Fruit fly (Drosophila melanogaster) whole organism, embryonic: ENCODE measurements around the gene AP-1sigma.
A peak's percentile ranks its signal among the peaks of the same experiment; 100 is the strongest.

Experiments
- Ada2b ChIP-seq: fragments of 200-800 bp; sonication (Bioruptor generic); IDR thresholded peaks from 2 replicates; pipeline ENCODE4 v1.3.6; 2022; ENCODE audit warnings: missing biosample characterization, missing genetic modification characterization
- Awh ChIP-seq: fragments of 200-800 bp; sonication (Bioruptor generic); IDR thresholded peaks from 2 replicates; pipeline ENCODE4, ENCODE4 v1.3.6; 2022; ENCODE audit warnings: missing biosample characterization, missing genetic modification characterization
- CG10209 ChIP-seq: fragments of 200-800 bp; sonication (Bioruptor generic); optimal IDR thresholded peaks from 3 replicates; lab custom pipeline; 2017; ENCODE audit warnings: missing biosample characterization, mild to moderate bottlenecking, missing genetic modification characterization, missing genetic modification reagents
- CG1024 ChIP-seq: fragments of 200-800 bp; sonication (Bioruptor generic); IDR thresholded peaks from 2 replicates; pipeline ENCODE4 v1.3.6; 2022; ENCODE audit warnings: missing biosample characterization, missing genetic modification characterization
- CG10979 ChIP-seq: fragments of 200-800 bp; sonication (Bioruptor generic); optimal IDR thresholded peaks from 2 replicates; lab custom pipeline; 2018; ENCODE audit warnings: missing biosample characterization, mild to moderate bottlenecking, missing genetic modification characterization, moderate library complexity
- CG11093 ChIP-seq: fragments of 200-800 bp; sonication (Bioruptor generic); IDR thresholded peaks from 3 replicates; pipeline ENCODE4 v1.3.6; 2022; ENCODE audit warnings: missing biosample characterization, missing genetic modification characterization
- CG11695 ChIP-seq: fragments of 200-800 bp; sonication (Bioruptor generic); IDR thresholded peaks from 3 replicates; pipeline ENCODE4 v1.3.6; 2022; ENCODE audit warnings: missing biosample characterization, missing genetic modification characterization
- CG12104 ChIP-seq: fragments of 200-800 bp; sonication (Bioruptor generic); optimal IDR thresholded peaks from 3 replicates; lab custom pipeline; 2016; ENCODE audit warnings: missing biosample characterization, missing genetic modification characterization
- CG12299 ChIP-seq: fragments of 200-800 bp; sonication (Bioruptor generic); optimal IDR thresholded peaks from 2 replicates; lab custom pipeline; 2018; ENCODE audit warnings: missing biosample characterization, mild to moderate bottlenecking, missing genetic modification characterization
- CG13123 ChIP-seq: fragments of 200-800 bp; sonication (Bioruptor generic); optimal IDR thresholded peaks from 2 replicates; lab custom pipeline; 2016; ENCODE audit warnings: missing biosample characterization, missing genetic modification characterization
- CG13424 ChIP-seq: fragments of 200-800 bp; sonication (Bioruptor generic); optimal IDR thresholded peaks from 2 replicates; lab custom pipeline; 2019; ENCODE audit warnings: missing biosample characterization, mild to moderate bottlenecking, missing genetic modification characterization, moderate library complexity
- CG13894 ChIP-seq: fragments of 200-800 bp; sonication (Bioruptor generic); optimal IDR thresholded peaks from 3 replicates; lab custom pipeline; 2018; ENCODE audit warnings: missing biosample characterization, mild to moderate bottlenecking, missing genetic modification characterization, moderate library complexity
- CG14710 ChIP-seq: fragments of 200-800 bp; sonication (Bioruptor generic); optimal IDR thresholded peaks from 3 replicates; lab custom pipeline; 2019; ENCODE audit warnings: missing biosample characterization, mild to moderate bottlenecking, missing genetic modification characterization, moderate library complexity
- CG1529 ChIP-seq: fragments of 200-800 bp; sonication (Bioruptor generic); optimal IDR thresholded peaks from 3 replicates; lab custom pipeline; 2018; ENCODE audit warnings: missing biosample characterization, missing genetic modification characterization
- CG17612 ChIP-seq: fragments of 200-800 bp; sonication (Bioruptor generic); IDR thresholded peaks from 2 replicates; pipeline ENCODE4 v1.3.6; 2022; ENCODE audit warnings: missing biosample characterization, missing genetic modification characterization
- CG1792 ChIP-seq: fragments of 200-800 bp; sonication (Bioruptor generic); optimal IDR thresholded peaks from 2 replicates; lab custom pipeline; 2016; ENCODE audit warnings: missing biosample characterization, missing genetic modification characterization
- CG2875 ChIP-seq: fragments of 200-800 bp; sonication (Bioruptor generic); optimal IDR thresholded peaks from 2 replicates; lab custom pipeline; 2017; ENCODE audit warnings: missing biosample characterization, mild to moderate bottlenecking, missing genetic modification characterization, missing genetic modification reagents
- CG31224 ChIP-seq: fragments of 200-800 bp; sonication (Bioruptor generic); IDR thresholded peaks from 2 replicates; pipeline ENCODE4 v1.3.6; 2022; ENCODE audit warnings: missing biosample characterization, missing genetic modification characterization
- CG31365 ChIP-seq: fragments of 200-800 bp; sonication (Bioruptor generic); optimal IDR thresholded peaks from 2 replicates; lab custom pipeline; 2018; ENCODE audit warnings: missing biosample characterization, mild to moderate bottlenecking, missing genetic modification characterization
- CG4424 ChIP-seq: fragments of 200-800 bp; sonication (Bioruptor generic); optimal IDR thresholded peaks from 3 replicates; lab custom pipeline; 2016; ENCODE audit warnings: missing biosample characterization, missing genetic modification characterization
- CG4820 ChIP-seq: fragments of 200-800 bp; sonication (Bioruptor generic); optimal IDR thresholded peaks from 3 replicates; lab custom pipeline; 2016; ENCODE audit warnings: missing biosample characterization, missing genetic modification characterization
- CG6654 ChIP-seq: fragments of 200-800 bp; sonication (Bioruptor generic); optimal IDR thresholded peaks from 2 replicates; lab custom pipeline; 2017; ENCODE audit warnings: missing biosample characterization, mild to moderate bottlenecking, missing genetic modification characterization
- CG7357 ChIP-seq: fragments of 200-800 bp; sonication (Bioruptor generic); IDR thresholded peaks from 3 replicates; pipeline ENCODE4 v1.3.6; 2022; ENCODE audit warnings: missing biosample characterization, missing genetic modification characterization
- CG8944 ChIP-seq: fragments of 200-800 bp; sonication (Bioruptor generic); optimal IDR thresholded peaks from 3 replicates; lab custom pipeline; 2016; ENCODE audit warnings: missing biosample characterization, missing genetic modification characterization
- CG9215 ChIP-seq: fragments of 200-800 bp; sonication (Bioruptor generic); IDR thresholded peaks from 2 replicates; pipeline ENCODE4 v1.3.6; 2022; ENCODE audit warnings: missing biosample characterization, missing genetic modification characterization
- Dll ChIP-seq: fragments of 200-800 bp; sonication (Bioruptor generic); IDR thresholded peaks from 4 replicates; pipeline ENCODE4 v1.3.6; 2022; ENCODE audit warnings: missing biosample characterization, missing genetic modification characterization; ENCODE audit not compliant: partially characterized antibody
- Doc2 ChIP-seq: fragments of 200-800 bp; sonication (Bioruptor generic); IDR thresholded peaks from 2 replicates; pipeline ENCODE4 v1.3.6; 2022; ENCODE audit warnings: missing biosample characterization, missing genetic modification characterization
- HLH4C ChIP-seq: fragments of 200-800 bp; sonication (Bioruptor generic); IDR thresholded peaks from 3 replicates; pipeline ENCODE4 v1.3.6; 2022; ENCODE audit warnings: missing biosample characterization, missing genetic modification characterization; ENCODE audit not compliant: partially characterized antibody
- HmgD ChIP-seq: fragments of 200-800 bp; sonication (Bioruptor generic); optimal IDR thresholded peaks from 3 replicates; lab custom pipeline; 2016; ENCODE audit warnings: missing biosample characterization, missing genetic modification characterization
- Hmr ChIP-seq: fragments of 200-800 bp; sonication (Bioruptor generic); optimal IDR thresholded peaks from 3 replicates; lab custom pipeline; 2017; ENCODE audit warnings: mild to moderate bottlenecking, missing biosample characterization, missing genetic modification reagents, missing genetic modification characterization
- Lim3 ChIP-seq: fragments of 200-800 bp; sonication (Bioruptor generic); IDR thresholded peaks from 2 replicates; pipeline ENCODE4 v1.3.6; 2022; ENCODE audit warnings: missing biosample characterization, missing genetic modification characterization
- Mrtf ChIP-seq: fragments of 200-800 bp; sonication (Bioruptor generic); IDR thresholded peaks from 3 replicates; pipeline ENCODE4 v1.3.6; 2022; ENCODE audit warnings: missing biosample characterization, missing genetic modification characterization
- Nf-YB ChIP-seq: fragments of 200-800 bp; sonication (Bioruptor generic); optimal IDR thresholded peaks from 3 replicates; lab custom pipeline; 2019; ENCODE audit warnings: missing biosample characterization, mild to moderate bottlenecking, missing genetic modification characterization, moderate library complexity
- Oaz ChIP-seq: fragments of 200-800 bp; sonication (Bioruptor generic); IDR thresholded peaks from 2 replicates; pipeline ENCODE4 v1.3.6; 2022; ENCODE audit warnings: missing biosample characterization, missing genetic modification characterization
- Sin3A ChIP-seq: fragments of >200 bp; optimal IDR thresholded peaks from 2 replicates; lab custom pipeline; 2018
- Taf1 ChIP-seq: fragments of 200-800 bp; sonication (Bioruptor generic); IDR thresholded peaks from 2 replicates; pipeline ENCODE4 v1.3.6; 2022; ENCODE audit warnings: missing biosample characterization, missing genetic modification characterization
- Xrp1 ChIP-seq: fragments of 200-800 bp; sonication (Bioruptor generic); IDR thresholded peaks from 2 replicates; pipeline ENCODE4 v1.3.6; 2022; ENCODE audit warnings: missing biosample characterization, missing genetic modification characterization
- aop ChIP-seq: fragments of 200-800 bp; sonication (Bioruptor generic); IDR thresholded peaks from 2 replicates; pipeline ENCODE4 v1.3.6; 2022; ENCODE audit warnings: missing biosample characterization, missing genetic modification characterization
- bsh ChIP-seq, 2 experiments: fragments of 200-800 bp; sonication (Bioruptor generic); optimal IDR thresholded peaks; 2 replicates each; lab custom pipeline; 2017 to 2018; ENCODE audit warnings: mild to moderate bottlenecking in 2 of 2, missing biosample characterization in 2 of 2, missing genetic modification characterization in 2 of 2, moderate library complexity in 1 of 2
- btn ChIP-seq: fragments of 200-800 bp; sonication (Bioruptor generic); optimal IDR thresholded peaks from 2 replicates; lab custom pipeline; 2016; ENCODE audit warnings: missing biosample characterization, missing genetic modification characterization
- emc ChIP-seq: fragments of 200-800 bp; sonication (Bioruptor generic); optimal IDR thresholded peaks from 2 replicates; lab custom pipeline; 2016; ENCODE audit warnings: missing biosample characterization, missing genetic modification characterization
- gcm ChIP-seq: fragments of 200-800 bp; sonication (Bioruptor generic); optimal IDR thresholded peaks from 2 replicates; lab custom pipeline; 2019; ENCODE audit warnings: missing biosample characterization, mild to moderate bottlenecking, missing genetic modification characterization, moderate library complexity
- gsb ChIP-seq: fragments of 200-800 bp; sonication (Bioruptor generic); IDR thresholded peaks from 2 replicates; pipeline ENCODE4 v1.3.6; 2022; ENCODE audit warnings: missing biosample characterization, missing genetic modification characterization
- h ChIP-seq: fragments of >200 bp; optimal IDR thresholded peaks from 2 replicates; lab custom pipeline; 2017
- hbn ChIP-seq: fragments of 200-800 bp; sonication (Bioruptor generic); IDR thresholded peaks from 2 replicates; pipeline ENCODE4 v1.3.6; 2022; ENCODE audit warnings: missing biosample characterization, missing genetic modification characterization; ENCODE audit not compliant: partially characterized antibody
- lilli ChIP-seq: fragments of 200-800 bp; sonication (Bioruptor generic); optimal IDR thresholded peaks from 3 replicates; lab custom pipeline; 2016; ENCODE audit warnings: missing biosample characterization, missing genetic modification characterization
- p53 ChIP-seq: fragments of 200-800 bp; sonication (Bioruptor generic); optimal IDR thresholded peaks from 2 replicates; lab custom pipeline; 2016; ENCODE audit warnings: missing biosample characterization, missing genetic modification characterization
- pan ChIP-seq, 4 experiments: fragments of >200 bp in 3 of 4; fragments of 200-800 bp in 1 of 4; sonication (Bioruptor generic) in 1 of 4; optimal IDR thresholded peaks in 3 of 4; IDR thresholded peaks in 1 of 4; 2 replicates each; pipeline versions ENCODE4 v1.3.6 to Lab custom; 2017 to 2022; ENCODE audit warnings: missing biosample characterization in 2 of 4, missing genetic modification characterization in 2 of 4, mixed read lengths in 1 of 4
- pb ChIP-seq: fragments of 200-800 bp; sonication (Bioruptor generic); optimal IDR thresholded peaks from 3 replicates; lab custom pipeline; 2016; ENCODE audit warnings: missing biosample characterization, missing genetic modification characterization
- ro ChIP-seq: fragments of 200-800 bp; sonication (Bioruptor generic); IDR thresholded peaks from 2 replicates; pipeline ENCODE4 v1.3.6; 2022; ENCODE audit warnings: missing biosample characterization, missing genetic modification characterization
- run ChIP-seq: fragments of 200-800 bp; sonication (Bioruptor generic); optimal IDR thresholded peaks from 3 replicates; lab custom pipeline; 2018; ENCODE audit warnings: missing biosample characterization, mild to moderate bottlenecking, missing genetic modification characterization
- shn ChIP-seq: fragments of 200-800 bp; sonication (Bioruptor generic); optimal IDR thresholded peaks from 3 replicates; lab custom pipeline; 2016; ENCODE audit warnings: missing biosample characterization, missing genetic modification characterization
- yki ChIP-seq: fragments of >200 bp; optimal IDR thresholded peaks from 3 replicates; lab custom pipeline; 2018

AP-1sigma gene

dm6 chr3R:23909347-23909862 lies 49.0 kb upstream of the AP-1sigma start (continued):
- TF ChIP-seq Oaz (GFP tag; lab: Robert Waterston, UW) (no peak), CG13424 (tag; lab: Kevin White, UChicago) (peak; percentile 57), CG8944 (GFP tag; lab: Kevin White, UChicago) (no peak), CG13123 (no peak), CG11093 (GFP tag; lab: Robert Waterston, UW) (no peak), ro (GFP tag; lab: Robert Waterston, UW) (no peak), CG4820 (GFP tag; lab: Kevin White, UChicago) (peak; percentile 25), emc (GFP tag; lab: Kevin White, UChicago) (no peak), HLH4C (GFP tag; lab: Robert Waterston, UW) (no peak), Xrp1 (GFP tag; lab: Robert Waterston, UW) (no peak), bsh (GFP tag; optimal IDR thresholded peaks at IDR 0.05; lab: Kevin White, UChicago) (peak in 1 of 2 experiments; percentile 42), CG31365 (no peak), Mrtf (no peak), Hmr (peak; percentile 49), Lim3 (no peak), CG11695 (GFP tag; lab: Robert Waterston, UW) (no peak), btn (GFP tag; lab: Kevin White, UChicago) (no peak), Sin3A (lab: Kevin White, UChicago) (no peak), CG4424 (GFP tag; lab: Kevin White, UChicago) (no peak), aop (GFP tag; lab: Robert Waterston, UW) (no peak), Doc2 (GFP tag; lab: Robert Waterston, UW) (no peak), CG2875 (GFP tag; lab: Kevin White, UChicago) (no peak), CG1792 (GFP tag; lab: Kevin White, UChicago) (peak; percentile 27), CG12104 (GFP tag; lab: Kevin White, UChicago) (no peak), Awh (GFP tag; lab: Robert Waterston, UW) (peak; percentile 49; the same call in 1 of the 2 replicates), CG13894 (tag; lab: Kevin White, UChicago) (no peak), CG10209 (peak; percentile 57), hbn (no peak), yki (no peak), CG31224 (no peak), Dll (GFP tag; lab: Robert Waterston, UW) (no peak), CG10979 (tag; lab: Kevin White, UChicago) (no peak), CG14710 (tag; lab: Kevin White, UChicago) (peak; percentile 16), CG12299 (tag; lab: Kevin White, UChicago) (peak; percentile 39), HmgD (GFP tag; lab: Kevin White, UChicago) (no peak), pb (GFP tag; lab: Kevin White, UChicago) (no peak), CG6654 (GFP tag; lab: Kevin White, UChicago) (no peak), CG1529 (GFP tag; lab: Kevin White, UChicago) (peak; percentile 34), gsb (GFP tag; lab: Robert Waterston, UW) (no peak), CG7357 (no peak), CG9215 (GFP tag; lab: Robert Waterston, UW) (no peak), gcm (GFP tag; lab: Kevin White, UChicago) (peak; percentile 10), CG1024 (GFP tag; lab: Robert Waterston, UW) (no peak), Nf-YB (GFP tag; lab: Kevin White, UChicago) (no peak), lilli (GFP tag; lab: Kevin White, UChicago) (no peak), CG17612 (GFP tag; lab: Robert Waterston, UW) (no peak), Taf1 (no peak), p53 (GFP tag; lab: Kevin White, UChicago) (no peak), pan (optimal IDR thresholded peaks at IDR 0.05; lab: Kevin White, UChicago) (no peak), pan (GFP tag; optimal IDR thresholded peaks at IDR 0.05 in 1 of 2, IDR thresholded peaks at IDR 0.05 in 1 of 2) (no peak), Ada2b (GFP tag; lab: Robert Waterston, UW) (no peak), run (tag; lab: Kevin White, UChicago) (peak; percentile 33), h (no peak), shn (GFP tag; lab: Kevin White, UChicago) (no peak)
